Worm (Caenorhabditis elegans): ENCODE measurements around the gene rde-11.

- TF ChIP-seq blmp-1 (tag; optimal IDR thresholded peaks at IDR 0.05; ENCODE audit: insufficient read depth) (no peak), nhr-10 (tag; optimal IDR thresholded peaks at IDR 0.05) (no peak), mbf-1 (tag; optimal IDR thresholded peaks at IDR 0.05) (no peak), lin-11 (tag; optimal IDR thresholded peaks at IDR 0.05) (no peak), egl-27 (tag; optimal IDR thresholded peaks at IDR 0.05) (no peak), nhr-12 (tag; optimal IDR thresholded peaks at IDR 0.05) (no peak), C34F6.9 (tag; optimal IDR thresholded peaks at IDR 0.05) (no peak)
Observed at ce11 chrIV:13118794-13119193, 13.8 kb downstream of the rde-11 start, which contains the start of gene unc-30.
